Fruit fly (Drosophila melanogaster): ENCODE measurements around the gene La.

Gene La

DNA sequence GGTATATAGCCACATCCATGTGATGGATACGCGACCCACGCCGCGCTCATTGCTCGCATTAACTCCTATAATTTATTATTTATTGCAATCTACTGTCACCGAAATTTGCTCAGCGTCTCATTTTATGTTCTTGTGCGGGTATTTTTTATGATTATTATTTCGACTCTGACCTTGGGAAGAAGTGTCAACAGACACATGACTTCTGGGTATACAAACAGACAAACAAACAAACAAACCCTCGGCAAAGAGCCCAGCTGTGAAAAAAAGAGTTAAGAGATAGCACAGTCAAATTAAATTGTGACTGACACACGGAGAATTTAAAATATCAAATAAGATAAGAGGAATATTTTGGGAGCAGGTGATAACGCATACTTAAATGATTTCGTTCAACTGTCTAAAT is 40.2 kb upstream of the La start (continued):
- TF ChIP-seq CG17829 (tag; optimal IDR thresholded peaks at IDR 0.05) (no peak), Xbp1 (GFP tag; optimal IDR thresholded peaks at IDR 0.05) (no peak), zf30C (GFP tag; optimal IDR thresholded peaks at IDR 0.05) (no peak), pum (GFP tag; optimal IDR thresholded peaks at IDR 0.05) (no peak), otp (GFP tag; IDR thresholded peaks at IDR 0.05) (no peak), CG3726 (GFP tag; IDR thresholded peaks at IDR 0.05) (no peak), bowl (GFP tag; IDR thresholded peaks at IDR 0.05) (no peak), Oaz (GFP tag; IDR thresholded peaks at IDR 0.05) (no peak), p53 (GFP tag; optimal IDR thresholded peaks at IDR 0.05) (no peak), CG8388 (GFP tag; optimal IDR thresholded peaks at IDR 0.05) (no peak), tx (GFP tag; optimal IDR thresholded peaks at IDR 0.05) (no peak), repo (GFP tag; optimal IDR thresholded peaks at IDR 0.05) (no peak), CG5953 (GFP tag; IDR thresholded peaks at IDR 0.05) (no peak), CG1233 (GFP tag; optimal IDR thresholded peaks at IDR 0.05) (no peak), odd (GFP tag; optimal IDR thresholded peaks at IDR 0.05) (peak; percentile 45), gcm2 (GFP tag; optimal IDR thresholded peaks at IDR 0.05) (no peak), eve (GFP tag; optimal IDR thresholded peaks at IDR 0.05) (no peak), lmd (GFP tag; IDR thresholded peaks at IDR 0.05) (no peak), CG11398 (GFP tag; optimal IDR thresholded peaks at IDR 0.05) (no peak), Oli (tag; optimal IDR thresholded peaks at IDR 0.05) (no peak), ttk (GFP tag; IDR thresholded peaks at IDR 0.05) (no peak), CG33213 (GFP tag; optimal IDR thresholded peaks at IDR 0.05) (no peak), knrl (GFP tag; IDR thresholded peaks at IDR 0.05; ENCODE audit: partially characterized antibody) (no peak), kni (GFP tag; optimal IDR thresholded peaks at IDR 0.05) (no peak), CG8089 (GFP tag; optimal IDR thresholded peaks at IDR 0.05) (no peak), GATAe (GFP tag; conservative IDR thresholded peaks at IDR 0.05) (no peak), Hr39 (optimal IDR thresholded peaks at IDR 0.05) (no peak), ham (GFP tag; IDR thresholded peaks at IDR 0.05) (no peak), Spps (tag; optimal IDR thresholded peaks at IDR 0.05) (no peak), CG11560 (tag; IDR thresholded peaks at IDR 0.05) (no peak), ken (GFP tag; IDR thresholded peaks at IDR 0.05) (no peak), Lpt (GFP tag; optimal IDR thresholded peaks at IDR 0.05) (no peak), CG17328 (GFP tag; IDR thresholded peaks at IDR 0.05) (no peak), CG12744 (GFP tag; optimal IDR thresholded peaks at IDR 0.05) (no peak), CG30431 (GFP tag; optimal IDR thresholded peaks at IDR 0.05) (no peak), CG12391 (tag; optimal IDR thresholded peaks at IDR 0.05) (no peak), tna (GFP tag; IDR thresholded peaks at IDR 0.05; ENCODE audit: partially characterized antibody) (no peak), Abd-B (GFP tag; optimal IDR thresholded peaks at IDR 0.05) (no peak), CG3281 (GFP tag; optimal IDR thresholded peaks at IDR 0.05) (peak; percentile 47), Drgx (GFP tag; IDR thresholded peaks at IDR 0.05) (no peak), CG15479 (GFP tag; optimal IDR thresholded peaks at IDR 0.05) (no peak), CG13894 (tag; optimal IDR thresholded peaks at IDR 0.05) (peak; percentile 23), lov (optimal IDR thresholded peaks at IDR 0.05) (no peak), lov (GFP tag; IDR thresholded peaks at IDR 0.05) (no peak), Fer3 (tag; optimal IDR thresholded peaks at IDR 0.05) (peak; percentile 31), CG4282 (GFP tag; optimal IDR thresholded peaks at IDR 0.05) (no peak), CG3995 (GFP tag; optimal IDR thresholded peaks at IDR 0.05) (no peak), CG5180 (GFP tag; optimal IDR thresholded peaks at IDR 0.05) (no peak), cas (GFP tag; IDR thresholded peaks at IDR 0.05) (no peak), zen2 (GFP tag; IDR thresholded peaks at IDR 0.05; ENCODE audit: partially characterized antibody) (no peak), emc (GFP tag; optimal IDR thresholded peaks at IDR 0.05) (no peak), CG1602 (GFP tag; optimal IDR thresholded peaks at IDR 0.05) (no peak), D19B (GFP tag; optimal IDR thresholded peaks at IDR 0.05) (no peak)

Data from whole organism, embryonic.